Fruit fly (Drosophila melanogaster) whole organism, embryonic: ENCODE results near the gene CG10702.

Source experiments
- B-H2 ChIP-seq: fragments of 200-800 bp; sonication (Bioruptor generic); optimal IDR thresholded peaks from 2 replicates; lab custom pipeline; 2018; ENCODE audit warnings: missing biosample characterization, mild to moderate bottlenecking, missing genetic modification characterization
- Blimp-1 ChIP-seq: fragments of 200-800 bp; sonication (Bioruptor generic); optimal IDR thresholded peaks from 3 replicates; lab custom pipeline; 2018; ENCODE audit warnings: missing biosample characterization, missing genetic modification characterization, mild to moderate bottlenecking, moderate library complexity, missing genetic modification reagents
- CG12659 ChIP-seq: fragments of 200-800 bp; sonication (Bioruptor generic); optimal IDR thresholded peaks from 3 replicates; lab custom pipeline; 2017; ENCODE audit warnings: mild to moderate bottlenecking, missing biosample characterization, missing genetic modification reagents, missing genetic modification characterization
- CG13624 ChIP-seq: fragments of 200-800 bp; sonication (Bioruptor generic); optimal IDR thresholded peaks from 2 replicates; lab custom pipeline; 2016; ENCODE audit warnings: missing biosample characterization, missing genetic modification characterization
- CG14667 ChIP-seq: fragments of 200-800 bp; sonication (Bioruptor generic); IDR thresholded peaks from 2 replicates; pipeline ENCODE4 v1.3.6; 2022; ENCODE audit warnings: missing biosample characterization, missing genetic modification characterization
- CG18262 ChIP-seq: fragments of 200-800 bp; optimal IDR thresholded peaks from 3 replicates; lab custom pipeline; 2019; ENCODE audit warnings: missing biosample characterization, mild to moderate bottlenecking, missing genetic modification characterization, moderate library complexity
- CG2116 ChIP-seq: fragments of 200-800 bp; sonication (Bioruptor generic); optimal IDR thresholded peaks from 3 replicates; lab custom pipeline; 2018; ENCODE audit warnings: missing biosample characterization, mild to moderate bottlenecking, missing genetic modification characterization
- CG2678 ChIP-seq: fragments of 200-800 bp; sonication (Bioruptor generic); optimal IDR thresholded peaks from 3 replicates; lab custom pipeline; 2019; ENCODE audit warnings: missing biosample characterization, mild to moderate bottlenecking, missing genetic modification characterization, moderate library complexity
- CG2712 ChIP-seq: fragments of 200-800 bp; optimal IDR thresholded peaks from 3 replicates; lab custom pipeline; 2019; ENCODE audit warnings: missing biosample characterization, mild to moderate bottlenecking, missing genetic modification characterization, moderate library complexity
- CG32772 ChIP-seq: fragments of 200-800 bp; sonication (Bioruptor generic); IDR thresholded peaks from 2 replicates; pipeline ENCODE4 v1.3.6; 2022; ENCODE audit warnings: missing biosample characterization, missing genetic modification characterization
- CG5180 ChIP-seq: fragments of 200-800 bp; sonication (Bioruptor generic); optimal IDR thresholded peaks from 3 replicates; lab custom pipeline; 2017; ENCODE audit warnings: missing biosample characterization, missing genetic modification characterization, mild to moderate bottlenecking, moderate library complexity, missing genetic modification reagents
- CG8359 ChIP-seq: fragments of 200-800 bp; sonication (Bioruptor generic); optimal IDR thresholded peaks from 2 replicates; lab custom pipeline; 2017; ENCODE audit warnings: missing biosample characterization, mild to moderate bottlenecking, missing genetic modification characterization, borderline replicate concordance
- Drgx ChIP-seq: fragments of 200-800 bp; sonication (Bioruptor generic); IDR thresholded peaks from 2 replicates; pipeline ENCODE4 v1.3.6; 2022; ENCODE audit warnings: missing biosample characterization, missing genetic modification characterization
- Fer1 ChIP-seq: fragments of 200-800 bp; sonication (Bioruptor generic); optimal IDR thresholded peaks from 2 replicates; lab custom pipeline; 2017; ENCODE audit warnings: missing biosample characterization, mild to moderate bottlenecking, missing genetic modification characterization
- Hr51 ChIP-seq, 2 experiments: fragments of 200-800 bp; sonication (Bioruptor generic); optimal IDR thresholded peaks; 2 replicates in 1 of 2; 3 replicates in 1 of 2; lab custom pipeline; 2016 to 2018; ENCODE audit warnings: missing biosample characterization in 2 of 2, missing genetic modification characterization in 2 of 2, mild to moderate bottlenecking in 1 of 2, moderate library complexity in 1 of 2
- Meics ChIP-seq: fragments of 200-800 bp; sonication (Bioruptor generic); optimal IDR thresholded peaks from 2 replicates; lab custom pipeline; 2017; ENCODE audit warnings: missing biosample characterization, mild to moderate bottlenecking, missing genetic modification characterization
- Myb ChIP-seq: fragments of 200-800 bp; sonication (Bioruptor generic); optimal IDR thresholded peaks from 2 replicates; lab custom pipeline; 2016; ENCODE audit warnings: missing biosample characterization, missing genetic modification characterization
- Trl ChIP-seq, 3 experiments: fragments of >200 bp in 2 of 3; fragments of 200-800 bp in 1 of 3; sonication (Bioruptor generic) in 1 of 3; optimal IDR thresholded peaks; 2 replicates in 1 of 3; 3 replicates in 2 of 3; lab custom pipeline; 2016 to 2017; ENCODE audit warnings: missing biosample characterization in 1 of 3, missing genetic modification characterization in 1 of 3
- Usf ChIP-seq: fragments of 200-800 bp; sonication (Bioruptor generic); optimal IDR thresholded peaks from 2 replicates; lab custom pipeline; 2017; ENCODE audit warnings: missing genotype, missing biosample characterization, missing genetic modification characterization
- Vsx1 ChIP-seq: fragments of 200-800 bp; sonication (Bioruptor generic); optimal IDR thresholded peaks from 2 replicates; lab custom pipeline; 2017; ENCODE audit warnings: missing biosample characterization, mild to moderate bottlenecking, missing genetic modification characterization, missing genetic modification reagents
- amos ChIP-seq: fragments of 200-800 bp; sonication (Bioruptor generic); IDR thresholded peaks from 2 replicates; pipeline ENCODE4 v1.3.6; 2022; ENCODE audit warnings: missing biosample characterization, missing genetic modification characterization; ENCODE audit not compliant: partially characterized antibody
- caup ChIP-seq: fragments of 200-800 bp; sonication (Bioruptor generic); optimal IDR thresholded peaks from 3 replicates; lab custom pipeline; 2017; ENCODE audit warnings: missing biosample characterization, mild to moderate bottlenecking, missing genetic modification characterization, moderate library complexity; ENCODE audit not compliant: severe bottlenecking
- dati ChIP-seq: fragments of 200-800 bp; sonication (Bioruptor generic); IDR thresholded peaks from 2 replicates; pipeline ENCODE4 v1.3.6; 2022; ENCODE audit warnings: missing biosample characterization, missing genetic modification characterization
- dysf ChIP-seq: fragments of 200-800 bp; sonication (Bioruptor generic); IDR thresholded peaks from 3 replicates; pipeline ENCODE4 v1.3.6; 2022; ENCODE audit warnings: missing biosample characterization, missing genetic modification characterization
- emc ChIP-seq: fragments of 200-800 bp; sonication (Bioruptor generic); optimal IDR thresholded peaks from 2 replicates; lab custom pipeline; 2016; ENCODE audit warnings: missing biosample characterization, missing genetic modification characterization
- gem ChIP-seq: fragments of 200-800 bp; sonication (Bioruptor generic); optimal IDR thresholded peaks from 2 replicates; lab custom pipeline; 2019; ENCODE audit warnings: missing biosample characterization, mild to moderate bottlenecking, missing genetic modification characterization, moderate library complexity
- hkb ChIP-seq, 2 experiments: fragments of 200-800 bp in 1 of 2; fragments of >200 bp in 1 of 2; sonication (Bioruptor generic) in 1 of 2; IDR thresholded peaks in 1 of 2; optimal IDR thresholded peaks in 1 of 2; 2 replicates each; pipeline versions ENCODE4 v1.3.6 to Lab custom; 2017 to 2022; ENCODE audit warnings: missing biosample characterization in 1 of 2, missing genetic modification characterization in 1 of 2
- jing ChIP-seq: fragments of 200-800 bp; sonication (Bioruptor generic); optimal IDR thresholded peaks from 2 replicates; lab custom pipeline; 2018; ENCODE audit warnings: missing biosample characterization, mild to moderate bottlenecking, missing genetic modification characterization
- ken ChIP-seq: fragments of 200-800 bp; sonication (Bioruptor generic); IDR thresholded peaks from 3 replicates; pipeline ENCODE4 v1.3.6; 2022; ENCODE audit warnings: missing biosample characterization, missing genetic modification characterization
- lola ChIP-seq, 3 experiments: fragments of >200 bp in 2 of 3; fragments of 200-800 bp in 1 of 3; sonication (Bioruptor generic) in 1 of 3; optimal IDR thresholded peaks; 2 replicates each; lab custom pipeline; 2017 to 2019; ENCODE audit warnings: missing biosample characterization in 3 of 3, missing genetic modification characterization in 3 of 3, mild to moderate bottlenecking in 1 of 3, moderate library complexity in 1 of 3
- luna ChIP-seq: fragments of 200-800 bp; sonication (Bioruptor generic); optimal IDR thresholded peaks from 2 replicates; lab custom pipeline; 2016; ENCODE audit warnings: missing biosample characterization, missing genetic modification characterization
- maf-S ChIP-seq: fragments of 200-800 bp; sonication (Bioruptor generic); optimal IDR thresholded peaks from 2 replicates; lab custom pipeline; 2016; ENCODE audit warnings: missing biosample characterization, missing genetic modification characterization
- otp ChIP-seq: fragments of 200-800 bp; sonication (Bioruptor generic); IDR thresholded peaks from 3 replicates; pipeline ENCODE4, ENCODE4 v1.3.6; 2022; ENCODE audit warnings: missing biosample characterization, missing genetic modification characterization
- pb ChIP-seq: fragments of 200-800 bp; sonication (Bioruptor generic); optimal IDR thresholded peaks from 3 replicates; lab custom pipeline; 2016; ENCODE audit warnings: missing biosample characterization, missing genetic modification characterization
- peb ChIP-seq: fragments of 200-800 bp; sonication (Bioruptor generic); IDR thresholded peaks from 2 replicates; pipeline ENCODE4 v1.3.6; 2022; ENCODE audit warnings: missing biosample characterization, missing genetic modification characterization
- pros ChIP-seq: fragments of 200-800 bp; sonication (Bioruptor generic); optimal IDR thresholded peaks from 3 replicates; lab custom pipeline; 2019; ENCODE audit warnings: missing biosample characterization, mild to moderate bottlenecking, missing genetic modification characterization, moderate library complexity
- psq ChIP-seq: fragments of 200-800 bp; sonication (Bioruptor generic); optimal IDR thresholded peaks from 2 replicates; lab custom pipeline; 2017; ENCODE audit warnings: missing biosample characterization, missing genetic modification characterization
- ranshi ChIP-seq: fragments of 200-800 bp; sonication (Bioruptor generic); IDR thresholded peaks from 2 replicates; pipeline ENCODE4 v1.3.6; 2022; ENCODE audit warnings: missing biosample characterization, missing genetic modification characterization
- ro ChIP-seq: fragments of 200-800 bp; sonication (Bioruptor generic); IDR thresholded peaks from 2 replicates; pipeline ENCODE4 v1.3.6; 2022; ENCODE audit warnings: missing biosample characterization, missing genetic modification characterization
- run ChIP-seq: fragments of 200-800 bp; sonication (Bioruptor generic); optimal IDR thresholded peaks from 3 replicates; lab custom pipeline; 2018; ENCODE audit warnings: missing biosample characterization, mild to moderate bottlenecking, missing genetic modification characterization
- sc ChIP-seq, 3 experiments: fragments of >200 bp in 2 of 3; fragments of 200-800 bp in 1 of 3; sonication (Bioruptor generic) in 1 of 3; optimal IDR thresholded peaks; 2 replicates in 2 of 3; 3 replicates in 1 of 3; lab custom pipeline; 2017; ENCODE audit warnings: mild to moderate bottlenecking in 1 of 3, missing biosample characterization in 1 of 3, missing genetic modification characterization in 1 of 3, missing genetic modification reagents in 1 of 3
- sisA ChIP-seq: fragments of 200-800 bp; sonication (Bioruptor generic); IDR thresholded peaks from 2 replicates; pipeline ENCODE4 v1.3.6; 2022; ENCODE audit warnings: missing biosample characterization, missing genetic modification characterization
- slp2 ChIP-seq: fragments of 200-800 bp; sonication (Bioruptor generic); optimal IDR thresholded peaks from 2 replicates; lab custom pipeline; 2016; ENCODE audit warnings: missing biosample characterization, missing genetic modification characterization
- ssp ChIP-seq: fragments of 200-800 bp; sonication (Bioruptor generic); IDR thresholded peaks from 2 replicates; pipeline ENCODE4 v1.3.6; 2022; ENCODE audit warnings: missing biosample characterization, missing genetic modification characterization
- tin ChIP-seq: fragments of 200-800 bp; sonication (Bioruptor generic); optimal IDR thresholded peaks from 3 replicates; lab custom pipeline; 2016; ENCODE audit warnings: missing biosample characterization, missing genetic modification characterization
- z ChIP-seq: fragments of 200-800 bp; sonication (Bioruptor generic); IDR thresholded peaks from 3 replicates; pipeline ENCODE4 v1.3.6; 2022; ENCODE audit warnings: missing biosample characterization, missing genetic modification characterization
- zen2 ChIP-seq: fragments of 200-800 bp; sonication (Bioruptor generic); IDR thresholded peaks from 3 replicates; pipeline ENCODE4 v1.3.6; 2022; ENCODE audit warnings: missing biosample characterization, missing genetic modification characterization; ENCODE audit not compliant: partially characterized antibody
- zfh1 ChIP-seq: fragments of 200-800 bp; sonication (Bioruptor generic); IDR thresholded peaks from 3 replicates; pipeline ENCODE4 v1.3.6; 2022; ENCODE audit warnings: missing biosample characterization, missing genetic modification characterization

The CG10702 gene

dm6 chr2L:19058916-19059315 is 10.7 kb downstream of the CG10702 start, which contains the start of gene Phlpp (continued):
- TF ChIP-seq ro (GFP tag; lab: Robert Waterston, UW) (no peak), pros (GFP tag; lab: Kevin White, UChicago) (peak; percentile 45), amos (no peak), ken (GFP tag; lab: Robert Waterston, UW) (peak; percentile 40; the same call in 1 of the 3 replicates), CG32772 (GFP tag; lab: Robert Waterston, UW) (peak; percentile 36; the same call in 1 of the 2 replicates), CG2116 (GFP tag; lab: Kevin White, UChicago) (peak; percentile 10), otp (GFP tag; lab: Robert Waterston, UW) (0 out of 3 replicates have a peak, but pooled peaks have one; percentile 24), jing (no peak), CG2678 (tag; lab: Kevin White, UChicago) (no peak), Drgx (GFP tag; lab: Robert Waterston, UW) (peak; percentile 72), CG14667 (peak; percentile 35; the same call in 1 of the 2 replicates), caup (GFP tag; lab: Kevin White, UChicago) (no peak), sc (optimal IDR thresholded peaks at IDR 0.05; lab: Kevin White, UChicago) (no peak), sc (GFP tag; optimal IDR thresholded peaks at IDR 0.05; lab: Kevin White, UChicago) (no peak), hkb (optimal IDR thresholded peaks at IDR 0.05; lab: Kevin White, UChicago) (no peak), hkb (GFP tag; IDR thresholded peaks at IDR 0.05; lab: Robert Waterston, UW) (peak; percentile 79), CG8359 (peak; percentile 33), Vsx1 (GFP tag; lab: Kevin White, UChicago) (no peak), dysf (GFP tag; lab: Robert Waterston, UW) (peak; percentile 69), psq (no peak), CG13624 (no peak), Fer1 (GFP tag; lab: Kevin White, UChicago) (peak; percentile 25), B-H2 (GFP tag; lab: Kevin White, UChicago) (no peak), gem (tag; lab: Kevin White, UChicago) (no peak), CG2712 (tag; lab: Kevin White, UChicago) (peak; percentile 84), lola (GFP tag; optimal IDR thresholded peaks at IDR 0.05; lab: Kevin White, UChicago) (peak in 1 of 3 experiments; percentile 46), CG5180 (no peak), tin (GFP tag; lab: Kevin White, UChicago) (peak; percentile 30), z (GFP tag; lab: Robert Waterston, UW) (peak; percentile 57; the same call in 1 of the 3 replicates), sisA (GFP tag; lab: Robert Waterston, UW) (peak; percentile 60), ssp (GFP tag; lab: Robert Waterston, UW) (peak; percentile 45), CG18262 (peak; percentile 83), Meics (GFP tag; lab: Kevin White, UChicago) (no peak), peb (GFP tag; lab: Robert Waterston, UW) (peak; percentile 47; the same call in 1 of the 2 replicates), pb (no peak), Blimp-1 (GFP tag; lab: Kevin White, UChicago) (no peak), run (tag; lab: Kevin White, UChicago) (no peak), luna (GFP tag; lab: Kevin White, UChicago) (no peak), dati (GFP tag; lab: Robert Waterston, UW) (0 out of 2 replicates have a peak, but pooled peaks have one; percentile 27), emc (GFP tag; lab: Kevin White, UChicago) (no peak), slp2 (GFP tag; lab: Kevin White, UChicago) (peak; percentile 4), zfh1 (GFP tag; lab: Robert Waterston, UW) (peak; percentile 83), Usf (no peak), maf-S (GFP tag; lab: Kevin White, UChicago) (peak; percentile 3), Hr51 (GFP tag; optimal IDR thresholded peaks at IDR 0.05; lab: Kevin White, UChicago) (peak; percentile 13 to 69), CG12659 (GFP tag; lab: Kevin White, UChicago) (no peak), ranshi (GFP tag; lab: Robert Waterston, UW) (peak; percentile 66), Myb (GFP tag; lab: Kevin White, UChicago) (no peak), Trl (optimal IDR thresholded peaks at IDR 0.05; lab: Kevin White, UChicago) (no peak), Trl (GFP tag; optimal IDR thresholded peaks at IDR 0.05; lab: Kevin White, UChicago) (peak; percentile 32), zen2 (GFP tag; lab: Robert Waterston, UW) (no peak)
